Worm (Caenorhabditis elegans): Measurements from ENCODE around the gene Y97E10AR.1.

The Y97E10AR.1 gene

DNA sequence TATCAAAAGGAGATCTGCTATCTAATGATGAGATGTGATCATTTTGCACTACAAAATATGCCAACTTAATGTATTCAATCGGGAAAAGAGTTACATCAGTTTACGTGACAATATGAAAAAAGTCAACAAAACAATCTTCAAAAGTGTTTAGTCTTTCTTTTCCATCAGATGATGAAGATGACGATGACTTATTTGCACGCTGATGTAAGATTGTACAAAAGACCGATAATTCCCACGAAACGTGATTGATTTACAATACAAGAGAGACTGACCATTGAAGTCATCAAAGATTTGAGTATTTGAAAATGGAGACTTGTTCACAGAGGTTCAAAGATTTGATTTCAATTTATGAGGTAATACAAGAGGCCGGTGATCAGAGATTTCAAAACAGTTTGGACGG lies 24.0 kb downstream of the Y97E10AR.1 start:
- TF ChIP-seq unc-62 (GFP tag; optimal IDR thresholded peaks at IDR 0.05), result no peak

DNA sequence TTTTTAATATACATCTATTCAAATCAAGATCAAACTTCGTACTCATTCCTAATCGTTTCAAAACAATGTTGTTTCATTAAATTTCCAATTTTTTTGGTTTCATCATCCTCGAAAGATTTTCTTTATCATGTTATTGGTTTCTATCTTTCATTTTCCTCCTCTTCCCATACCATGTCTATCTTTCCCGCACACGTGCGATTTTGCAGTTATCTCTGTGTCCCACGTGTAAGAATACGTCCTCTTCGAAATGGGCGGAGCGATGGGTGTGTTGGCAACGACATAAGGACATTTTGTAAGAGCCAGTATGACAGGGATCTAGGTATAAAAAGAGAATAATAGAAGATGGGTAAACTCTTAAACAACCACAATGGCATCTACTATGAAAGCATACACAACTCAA lies 25.1 kb downstream of the Y97E10AR.1 start, which contains the start of gene F43H9.4:
TSS of gene F43H9.4 (plus strand) at position 366 of the 400 bp plus-strand sequence.
- TF ChIP-seq unc-62 (GFP tag; optimal IDR thresholded peaks at IDR 0.05), result no peak

DNA sequence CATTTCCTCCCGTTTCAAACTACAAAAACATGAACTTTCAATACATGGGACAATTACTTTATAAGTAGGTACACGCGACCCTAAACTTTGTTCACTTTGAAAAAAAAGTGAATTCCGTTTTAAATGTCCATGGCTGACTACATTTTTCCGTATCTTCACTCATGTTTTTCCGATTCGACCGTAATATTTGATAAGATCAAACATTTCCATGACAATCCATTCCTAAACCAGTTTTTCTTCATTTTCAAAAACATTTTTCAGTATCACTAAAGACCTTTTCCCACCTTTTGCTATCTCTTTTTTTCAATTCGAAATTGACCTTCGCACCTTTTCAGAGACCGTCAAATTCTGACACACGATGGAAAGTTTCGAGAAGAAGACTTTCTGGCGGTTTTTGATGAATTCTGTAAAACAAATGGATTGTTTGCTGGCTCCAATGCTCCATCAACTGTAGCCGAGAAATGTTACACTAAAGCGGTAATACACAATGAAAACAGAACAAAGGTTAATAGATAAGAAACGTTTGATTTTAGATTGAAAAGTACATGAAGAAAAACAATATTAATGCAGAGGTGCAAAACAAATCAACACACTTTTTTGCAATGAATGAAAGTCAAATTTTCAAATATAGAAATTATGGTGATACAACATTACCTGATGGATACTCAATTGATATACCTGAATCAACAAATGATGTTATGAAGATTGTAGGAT lies 26.3 kb downstream of the Y97E10AR.1 start:
- TF ChIP-seq unc-62 (GFP tag; optimal IDR thresholded peaks at IDR 0.05), result no peak

DNA sequence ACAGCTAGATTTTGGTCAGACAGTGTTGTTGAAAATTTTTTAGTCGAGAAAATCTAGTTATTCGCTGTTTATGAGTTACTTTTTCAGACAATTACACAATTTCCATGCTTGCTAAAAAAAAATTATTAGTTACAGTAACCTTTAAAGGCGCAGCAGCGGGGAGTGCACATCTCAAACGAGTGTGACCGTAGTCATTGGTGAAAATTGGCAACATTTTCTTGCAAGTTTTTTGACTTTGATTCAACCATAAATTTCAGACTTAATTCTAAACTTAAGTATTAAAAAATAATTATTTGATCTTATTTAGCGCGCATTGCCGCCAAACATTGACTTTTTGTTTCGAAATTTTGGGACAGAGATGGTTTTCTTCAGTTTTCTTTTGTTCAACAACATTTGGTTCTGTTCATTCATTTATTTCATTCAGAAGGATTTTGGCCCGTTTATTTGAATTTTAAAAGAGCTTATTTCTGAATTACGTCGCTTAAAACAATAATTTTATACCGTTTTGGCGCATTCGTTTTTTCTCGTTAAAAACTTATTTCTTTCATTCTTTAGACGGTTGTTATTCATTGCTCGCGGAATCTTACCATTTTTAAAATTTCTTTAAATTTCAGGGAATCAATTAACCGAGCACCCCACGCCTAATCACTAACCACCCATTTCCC lies 27.7 kb downstream of the Y97E10AR.1 start, which contains the start of gene oma-2:
TSS of gene oma-2 (plus strand) at position 615 of the 665 bp plus-strand sequence.
- TF ChIP-seq unc-62 (GFP tag; optimal IDR thresholded peaks at IDR 0.05), result no peak

DNA sequence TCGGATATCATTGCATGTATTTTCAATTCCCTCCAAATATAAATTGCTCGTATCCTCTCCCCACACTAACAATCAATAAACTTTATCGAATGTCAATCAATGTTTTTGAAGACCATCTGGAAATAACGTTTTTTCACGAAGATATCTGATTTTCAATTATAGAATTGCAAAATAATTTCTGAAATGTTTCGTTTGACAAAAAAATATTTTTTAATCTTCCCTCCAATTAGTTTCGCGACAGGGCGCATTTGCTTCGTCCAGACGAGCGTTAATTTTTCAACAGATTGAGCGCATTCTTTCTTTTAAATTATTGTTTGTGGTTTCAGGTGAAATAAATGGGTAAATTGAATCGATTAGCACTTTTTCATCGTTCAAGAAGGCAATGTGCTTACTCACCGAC lies 29.9 kb downstream of the Y97E10AR.1 start, which contains the start of gene vars-1:
TSS of gene vars-1 (plus strand) at position 291 of the 400 bp plus-strand sequence.
- TF ChIP-seq unc-62 (GFP tag; optimal IDR thresholded peaks at IDR 0.05), result no peak

DNA sequence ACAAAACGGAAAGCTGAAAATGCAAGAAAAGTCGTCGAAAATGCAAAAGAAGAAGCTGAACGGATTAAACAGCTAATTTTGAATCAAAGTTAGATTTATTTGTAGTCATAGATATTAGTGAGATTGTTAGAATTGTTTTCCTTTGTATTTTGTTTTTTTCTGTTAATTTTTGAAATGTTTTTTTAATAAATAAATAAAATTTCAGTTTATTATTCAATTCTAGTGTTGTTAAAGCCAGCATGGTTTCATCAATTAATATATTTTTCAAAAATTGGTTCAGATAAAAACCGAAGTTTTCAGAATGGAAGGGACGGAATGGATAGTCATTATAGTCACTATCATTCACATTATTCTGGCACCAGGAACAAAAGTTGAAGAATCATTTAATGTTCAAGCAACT lies 33.5 kb downstream of the Y97E10AR.1 start, which contains the start of gene algn-12:
TSS of gene algn-12 (plus strand) at position 301 of the 400 bp plus-strand sequence.
- no peak for TF ChIP-seq unc-62 (GFP tag; optimal IDR thresholded peaks at IDR 0.05)

DNA sequence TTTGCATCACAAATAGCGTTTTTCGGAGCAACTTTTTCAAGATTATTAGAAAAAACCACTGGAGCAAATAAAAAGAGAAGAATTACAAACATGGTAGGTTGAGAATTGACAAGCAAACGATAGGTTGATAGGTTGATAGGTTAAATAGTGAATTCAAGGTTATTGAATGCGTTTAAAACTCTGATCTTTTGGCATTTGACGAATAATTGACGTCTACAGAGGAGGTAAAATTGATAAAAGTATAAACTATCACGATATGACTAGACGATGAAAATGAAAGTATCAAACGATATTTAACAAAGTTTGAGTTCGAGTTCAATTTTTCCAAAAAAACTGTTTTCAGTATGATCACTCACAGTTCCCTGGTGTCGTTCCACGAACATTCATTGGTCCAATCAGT lies 34.7 kb downstream of the Y97E10AR.1 start, which contains the start of gene ZC513.14:
TSS of gene ZC513.14 (minus strand) at position 101 of the 400 bp plus-strand sequence.
- no peak for TF ChIP-seq unc-62 (GFP tag; optimal IDR thresholded peaks at IDR 0.05)

DNA sequence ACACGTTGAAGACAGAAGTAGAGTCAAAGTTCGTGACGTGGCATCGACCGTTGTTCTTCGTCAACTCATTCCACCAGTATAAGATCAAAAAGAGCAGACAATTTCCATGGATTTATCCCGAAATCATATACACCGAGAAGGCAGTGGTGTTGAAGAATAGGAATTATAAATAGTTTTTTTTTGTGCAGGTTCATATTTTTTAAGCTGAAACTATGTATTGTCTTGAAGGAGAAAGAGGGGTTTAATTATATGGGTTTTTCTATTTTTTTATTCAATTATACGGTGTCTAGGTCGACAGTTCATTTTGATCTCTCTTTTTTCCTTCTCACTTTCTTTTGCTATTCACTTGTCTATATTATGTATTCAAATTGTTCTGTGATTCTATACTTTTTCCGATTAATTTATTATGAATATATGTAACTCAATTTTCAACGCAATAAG lies 37.8 kb downstream of the Y97E10AR.1 start:
- no peak for TF ChIP-seq unc-62 (GFP tag; optimal IDR thresholded peaks at IDR 0.05)

DNA sequence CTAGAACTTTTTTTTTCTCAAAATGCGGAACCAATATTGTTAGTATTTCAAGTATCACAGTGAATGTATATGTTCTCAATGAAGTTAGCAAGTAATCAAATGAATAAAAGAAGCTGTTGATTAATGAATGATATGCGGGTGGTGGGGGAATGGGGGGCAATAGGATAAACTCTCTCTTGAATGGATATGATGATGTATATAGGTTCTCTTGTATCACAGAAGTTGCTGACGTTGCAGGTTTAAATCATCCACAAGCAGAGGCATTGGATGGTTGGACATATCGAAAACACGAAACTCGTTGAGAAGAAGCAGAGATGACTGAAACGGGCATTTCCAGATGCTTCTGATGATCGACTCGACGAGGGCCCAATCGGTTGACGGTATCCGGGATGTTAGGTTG lies 38.3 kb downstream of the Y97E10AR.1 start:
- no peak for TF ChIP-seq unc-62 (GFP tag; optimal IDR thresholded peaks at IDR 0.05)

DNA sequence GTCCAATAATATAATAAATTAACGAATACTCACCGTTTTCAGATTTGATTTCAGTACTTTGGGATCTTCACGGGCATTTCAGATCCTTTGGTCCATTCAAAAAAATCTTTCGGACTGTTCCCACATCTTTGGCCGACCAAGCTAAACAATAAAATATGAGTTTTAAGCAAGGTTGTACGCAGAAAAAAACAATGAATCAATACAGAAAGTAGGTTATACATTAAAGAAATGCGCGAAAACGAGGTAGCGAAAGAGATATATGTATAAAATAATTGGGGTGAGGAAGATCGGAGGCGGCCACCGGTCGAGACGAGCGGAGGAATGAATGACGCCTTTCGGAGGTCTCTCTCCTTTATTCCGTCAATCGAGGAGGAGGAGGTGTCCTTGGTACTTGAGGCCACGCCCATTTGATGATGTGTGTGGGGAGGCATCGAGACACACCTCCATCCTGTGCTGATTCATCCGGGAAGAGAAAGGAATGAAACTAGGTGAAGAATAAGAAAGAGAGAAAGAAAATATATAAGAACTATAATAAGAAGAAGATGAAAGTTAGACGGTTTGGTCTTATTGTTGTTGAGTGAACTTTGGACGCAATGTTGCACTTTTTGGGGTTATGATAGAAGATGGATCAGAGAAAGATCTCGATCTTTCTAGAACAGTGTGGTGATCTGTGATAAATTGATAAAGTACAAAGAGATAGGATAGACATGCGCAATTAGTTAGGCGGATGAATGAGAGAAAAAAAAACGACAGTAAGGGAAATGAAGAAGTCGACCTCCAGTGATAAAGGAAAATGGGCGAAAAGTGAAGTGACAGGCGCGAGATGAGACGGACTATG lies 39.2 kb downstream of the Y97E10AR.1 start:
- no peak for TF ChIP-seq unc-62 (GFP tag; optimal IDR thresholded peaks at IDR 0.05)

DNA sequence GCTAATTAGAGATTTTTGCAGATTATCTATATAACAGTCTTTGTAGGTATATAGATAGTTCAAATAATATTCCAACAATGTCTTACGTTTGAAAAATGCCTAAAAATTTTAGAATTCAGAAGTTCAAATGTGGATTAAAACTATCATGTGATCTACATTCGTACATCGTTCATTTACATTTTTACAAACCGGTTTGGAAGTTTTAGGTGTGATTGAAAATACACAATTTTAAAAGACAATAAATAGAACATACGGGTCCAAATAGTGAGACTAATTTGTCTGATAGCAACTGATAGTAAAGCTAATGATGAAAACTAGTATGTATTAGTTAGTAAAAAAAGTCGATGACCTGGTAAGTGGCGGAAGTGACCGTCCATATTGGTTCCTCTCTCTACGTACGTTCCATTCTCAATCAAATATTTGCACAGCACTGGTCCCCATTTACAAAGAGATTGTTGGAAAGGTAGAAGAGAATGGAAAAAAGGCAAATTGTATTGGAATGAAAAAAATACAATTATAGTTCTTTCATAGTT lies 40.1 kb downstream of the Y97E10AR.1 start:
- TF ChIP-seq unc-62 (GFP tag; optimal IDR thresholded peaks at IDR 0.05), result no peak

DNA sequence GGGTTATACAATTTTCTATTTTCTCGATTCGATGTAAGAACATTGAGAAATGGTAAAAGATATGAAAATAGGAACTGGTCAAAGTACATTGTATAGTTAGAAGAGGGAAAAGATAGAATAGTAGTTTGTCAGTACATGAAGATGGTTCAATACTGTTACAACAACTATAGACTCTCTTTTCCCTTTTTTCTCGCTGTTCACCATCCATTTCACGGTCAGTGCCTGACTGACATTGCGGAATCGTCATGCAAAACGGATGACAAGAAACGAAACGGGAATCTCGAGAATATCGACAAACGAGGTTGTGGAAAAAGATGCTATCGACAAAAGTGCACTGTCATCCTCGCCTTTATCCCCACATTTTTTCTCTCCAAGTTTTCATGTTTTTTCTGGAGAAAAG lies 42.4 kb downstream of the Y97E10AR.1 start:
- TF ChIP-seq unc-62 (GFP tag; optimal IDR thresholded peaks at IDR 0.05), result no peak

DNA sequence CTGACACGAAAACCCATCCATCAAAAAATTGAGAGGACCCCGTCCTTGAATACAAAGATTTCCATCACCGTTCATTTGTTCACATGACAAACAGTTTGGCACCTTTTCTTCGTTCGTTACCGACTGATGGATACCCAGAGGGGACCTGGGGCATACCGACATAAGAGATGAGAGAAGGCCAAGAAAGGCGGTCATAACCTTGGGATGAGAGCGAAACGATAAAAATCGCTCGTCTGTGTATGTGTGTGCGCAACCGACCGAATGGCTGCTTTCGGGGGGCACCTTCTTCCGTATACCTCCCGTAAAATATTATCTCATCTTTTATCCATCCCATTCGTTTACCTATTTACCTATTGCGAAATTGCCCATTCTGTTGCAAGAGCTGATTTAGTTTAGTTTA lies 43.7 kb downstream of the Y97E10AR.1 start:
- TF ChIP-seq unc-62 (GFP tag; optimal IDR thresholded peaks at IDR 0.05), result no peak

DNA sequence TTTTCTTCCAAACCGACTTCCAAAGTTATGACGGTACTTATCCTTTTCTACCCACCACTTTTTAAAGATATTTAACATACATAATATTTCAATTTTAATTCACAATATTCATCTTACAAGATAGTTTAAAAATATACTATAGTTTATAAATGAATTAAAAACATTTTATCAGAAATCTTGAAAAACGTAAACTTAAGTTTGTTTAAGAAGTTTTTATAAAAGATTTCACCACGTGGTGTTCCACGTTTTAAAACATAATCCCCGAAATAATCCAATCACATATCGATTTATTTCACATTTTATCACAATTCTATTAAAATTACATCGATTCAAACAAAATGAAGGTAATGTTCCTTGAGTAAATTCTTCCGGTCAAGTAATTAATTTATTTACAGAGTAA lies 45.4 kb downstream of the Y97E10AR.1 start, which contains the start of gene ZC513.3:
TSS of gene ZC513.3 (plus strand) at position 301 of the 400 bp plus-strand sequence.
- no peak for TF ChIP-seq unc-62 (GFP tag; optimal IDR thresholded peaks at IDR 0.05)

DNA sequence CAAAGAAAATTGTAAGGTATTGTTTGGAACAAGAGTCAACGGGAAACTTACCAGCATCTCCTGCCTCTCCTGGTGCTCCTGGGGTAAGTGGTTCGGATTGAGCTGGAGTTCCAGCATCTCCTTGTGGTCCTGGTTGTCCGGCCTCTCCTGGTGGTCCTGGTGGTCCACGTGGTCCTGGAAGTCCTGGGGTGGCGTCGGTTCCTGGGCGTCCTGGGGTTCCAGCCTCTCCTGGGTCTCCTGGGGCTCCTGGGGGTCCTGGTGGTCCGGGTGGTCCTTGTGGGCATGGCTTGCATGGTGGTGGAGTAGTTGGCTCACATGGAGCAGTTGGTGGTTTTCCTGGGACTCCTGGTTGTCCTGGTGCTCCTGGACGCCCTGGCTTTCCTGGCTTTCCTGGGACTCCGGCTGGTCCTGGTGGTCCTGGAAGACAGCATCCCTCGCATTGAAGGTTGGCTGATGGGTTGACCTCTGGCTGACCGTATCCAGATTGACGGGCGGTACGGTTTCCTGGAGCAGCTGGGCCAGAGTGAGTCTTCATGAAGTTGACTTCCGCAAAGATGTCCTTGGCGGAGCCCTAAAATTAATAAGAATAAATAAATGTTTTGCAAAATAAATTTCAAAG lies 48.9 kb downstream of the Y97E10AR.1 start:
- no peak for TF ChIP-seq unc-62 (GFP tag; optimal IDR thresholded peaks at IDR 0.05)

Measured in whole organism, dauer.